Worm (Caenorhabditis elegans): Measurements from ENCODE around the gene hyl-1.

- TF ChIP-seq pes-1 (GFP tag; IDR thresholded peaks at IDR 0.05) (no peak), ama-1 (optimal IDR thresholded peaks at IDR 0.05) (no peak), sea-1 (GFP tag; conservative IDR thresholded peaks at IDR 0.05) (no peak)
Observed at ce11 chrIV:8534997-8535414, 3.9 kb upstream of the hyl-1 start.
